Fruit fly (Drosophila melanogaster) whole organism, embryonic: ENCODE results near the gene CkIIalpha-i3.

ENCODE experiments used
- CG10565 ChIP-seq: fragments of 200-800 bp; sonication (Bioruptor generic); optimal IDR thresholded peaks from 3 replicates; lab custom pipeline; 2016; ENCODE audit warnings: missing biosample characterization, mild to moderate bottlenecking, missing genetic modification characterization
- CG13894 ChIP-seq: fragments of 200-800 bp; sonication (Bioruptor generic); optimal IDR thresholded peaks from 3 replicates; lab custom pipeline; 2018; ENCODE audit warnings: missing biosample characterization, mild to moderate bottlenecking, missing genetic modification characterization, moderate library complexity
- CG14667 ChIP-seq: fragments of 200-800 bp; sonication (Bioruptor generic); IDR thresholded peaks from 2 replicates; pipeline ENCODE4 v1.3.6; 2022; ENCODE audit warnings: missing biosample characterization, missing genetic modification characterization
- CG1529 ChIP-seq: fragments of 200-800 bp; sonication (Bioruptor generic); optimal IDR thresholded peaks from 3 replicates; lab custom pipeline; 2018; ENCODE audit warnings: missing biosample characterization, missing genetic modification characterization
- CG15696 ChIP-seq: fragments of 200-800 bp; sonication (Bioruptor generic); optimal IDR thresholded peaks from 2 replicates; lab custom pipeline; 2019; ENCODE audit warnings: missing biosample characterization, mild to moderate bottlenecking, missing genetic modification characterization, moderate library complexity
- CG17385 ChIP-seq: fragments of 200-800 bp; sonication (Bioruptor generic); optimal IDR thresholded peaks from 3 replicates; lab custom pipeline; 2018; ENCODE audit warnings: missing biosample characterization, mild to moderate bottlenecking, missing genetic modification characterization
- CG1792 ChIP-seq: fragments of 200-800 bp; sonication (Bioruptor generic); optimal IDR thresholded peaks from 2 replicates; lab custom pipeline; 2016; ENCODE audit warnings: missing biosample characterization, missing genetic modification characterization
- CG2889 ChIP-seq: fragments of 200-800 bp; sonication (Bioruptor generic); IDR thresholded peaks from 3 replicates; pipeline ENCODE4 v1.3.6; 2022; ENCODE audit warnings: missing biosample characterization, missing genetic modification characterization
- CG3163 ChIP-seq: fragments of 200-800 bp; sonication (Bioruptor generic); optimal IDR thresholded peaks from 3 replicates; lab custom pipeline; 2016; ENCODE audit warnings: missing biosample characterization, missing genetic modification characterization
- CG3281 ChIP-seq: fragments of 200-800 bp; sonication (Bioruptor generic); optimal IDR thresholded peaks from 3 replicates; lab custom pipeline; 2017; ENCODE audit warnings: missing biosample characterization, mild to moderate bottlenecking, missing genetic modification characterization
- CG3726 ChIP-seq: fragments of 200-800 bp; sonication (Bioruptor generic); IDR thresholded peaks from 3 replicates; pipeline ENCODE4, ENCODE4 v1.3.6; 2022; ENCODE audit warnings: missing biosample characterization, missing genetic modification characterization
- CG4424 ChIP-seq: fragments of 200-800 bp; sonication (Bioruptor generic); optimal IDR thresholded peaks from 3 replicates; lab custom pipeline; 2016; ENCODE audit warnings: missing biosample characterization, missing genetic modification characterization
- CG6765 ChIP-seq: fragments of 200-800 bp; sonication (Bioruptor generic); optimal IDR thresholded peaks from 3 replicates; lab custom pipeline; 2017; ENCODE audit warnings: missing biosample characterization, mild to moderate bottlenecking, missing genetic modification characterization
- CG9437 ChIP-seq: fragments of 200-800 bp; sonication (Bioruptor generic); optimal IDR thresholded peaks from 2 replicates; lab custom pipeline; 2018; ENCODE audit warnings: missing biosample characterization, mild to moderate bottlenecking, missing genetic modification characterization
- CG9797 ChIP-seq: fragments of 200-800 bp; sonication (Bioruptor generic); optimal IDR thresholded peaks from 3 replicates; lab custom pipeline; 2018; ENCODE audit warnings: missing biosample characterization, mild to moderate bottlenecking, missing genetic modification characterization
- CkIIα-i1 ChIP-seq: fragments of 200-800 bp; sonication (Bioruptor generic); IDR thresholded peaks from 2 replicates; pipeline ENCODE4 v1.3.6; 2022; ENCODE audit warnings: missing biosample characterization, missing genetic modification characterization
- Dp ChIP-seq: fragments of 200-800 bp; sonication (Bioruptor generic); optimal IDR thresholded peaks from 2 replicates; lab custom pipeline; 2018; ENCODE audit warnings: missing biosample characterization, mild to moderate bottlenecking, missing genetic modification characterization, moderate library complexity
- ERR ChIP-seq: fragments of 200-800 bp; sonication (Bioruptor generic); optimal IDR thresholded peaks from 2 replicates; lab custom pipeline; 2016; ENCODE audit warnings: missing biosample characterization, missing genetic modification characterization
- Ets65A ChIP-seq: fragments of 200-800 bp; sonication (Bioruptor generic); peaks from one replicate; lab custom pipeline; 2016; ENCODE audit warnings: missing biosample characterization, missing genetic modification characterization
- H15 ChIP-seq: fragments of 200-800 bp; sonication (Bioruptor generic); IDR thresholded peaks from 3 replicates; pipeline ENCODE4 v1.3.6; 2022; ENCODE audit warnings: missing biosample characterization, missing genetic modification characterization
- Med ChIP-seq: fragments of 200-800 bp; sonication (Bioruptor generic); peaks from one replicate; lab custom pipeline; 2016; ENCODE audit warnings: missing biosample characterization, missing genetic modification characterization, mild to moderate bottlenecking, inconsistent platforms, moderate library complexity
- NC2β ChIP-seq: fragments of 200-800 bp; sonication (Bioruptor generic); optimal IDR thresholded peaks from 2 replicates; lab custom pipeline; 2016; ENCODE audit warnings: missing biosample characterization, missing genetic modification characterization
- Poxn ChIP-seq: fragments of 200-800 bp; sonication (Bioruptor generic); IDR thresholded peaks from 2 replicates; pipeline ENCODE4 v1.3.6; 2022; ENCODE audit warnings: missing biosample characterization, missing genetic modification characterization
- Rfx ChIP-seq: fragments of 200-800 bp; sonication (Bioruptor generic); IDR thresholded peaks from 2 replicates; pipeline ENCODE4 v1.3.6; 2022; ENCODE audit warnings: missing biosample characterization, missing genetic modification characterization
- Sin3A ChIP-seq: fragments of >200 bp; optimal IDR thresholded peaks from 2 replicates; lab custom pipeline; 2018
- Ssrp ChIP-seq: fragments of 200-800 bp; sonication (Bioruptor generic); optimal IDR thresholded peaks from 2 replicates; lab custom pipeline; 2018; ENCODE audit warnings: missing biosample characterization, mild to moderate bottlenecking, missing genetic modification characterization, moderate library complexity
- Xrp1 ChIP-seq: fragments of 200-800 bp; sonication (Bioruptor generic); IDR thresholded peaks from 2 replicates; pipeline ENCODE4 v1.3.6; 2022; ENCODE audit warnings: missing biosample characterization, missing genetic modification characterization
- btn ChIP-seq: fragments of 200-800 bp; sonication (Bioruptor generic); optimal IDR thresholded peaks from 2 replicates; lab custom pipeline; 2016; ENCODE audit warnings: missing biosample characterization, missing genetic modification characterization
- cg ChIP-seq: fragments of 200-800 bp; sonication (Bioruptor generic); optimal IDR thresholded peaks from 3 replicates; lab custom pipeline; 2019; ENCODE audit warnings: missing biosample characterization, mild to moderate bottlenecking, missing genetic modification characterization, moderate library complexity
- corto ChIP-seq: fragments of 200-800 bp; sonication (Bioruptor generic); optimal IDR thresholded peaks from 2 replicates; lab custom pipeline; 2016; ENCODE audit warnings: missing biosample characterization, mild to moderate bottlenecking, missing genetic modification characterization, moderate library complexity
- danr ChIP-seq: fragments of 200-800 bp; sonication (Bioruptor generic); IDR thresholded peaks from 2 replicates; pipeline ENCODE4 v1.3.6; 2022; ENCODE audit warnings: missing biosample characterization, missing genetic modification characterization
- grau ChIP-seq: fragments of 200-800 bp; optimal IDR thresholded peaks from 3 replicates; lab custom pipeline; 2019; ENCODE audit warnings: missing biosample characterization, mild to moderate bottlenecking, missing genetic modification characterization, moderate library complexity
- gsb-n ChIP-seq: fragments of 200-800 bp; sonication (Bioruptor generic); optimal IDR thresholded peaks from 3 replicates; lab custom pipeline; 2018; ENCODE audit warnings: missing biosample characterization, mild to moderate bottlenecking, missing genetic modification characterization
- kay ChIP-seq: fragments of 200-800 bp; sonication (Bioruptor generic); optimal IDR thresholded peaks from 2 replicates; lab custom pipeline; 2016; ENCODE audit warnings: missing biosample characterization, missing genetic modification characterization
- kni ChIP-seq: fragments of 200-800 bp; sonication (Bioruptor generic); optimal IDR thresholded peaks from 3 replicates; lab custom pipeline; 2017; ENCODE audit warnings: mild to moderate bottlenecking, missing biosample characterization, missing genetic modification reagents, missing genetic modification characterization
- knrl ChIP-seq: fragments of 200-800 bp; sonication (Bioruptor generic); IDR thresholded peaks from 3 replicates; pipeline ENCODE4 v1.3.6; 2022; ENCODE audit warnings: missing biosample characterization, missing genetic modification characterization; ENCODE audit not compliant: partially characterized antibody
- lbe ChIP-seq: fragments of 200-800 bp; sonication (Bioruptor generic); optimal IDR thresholded peaks from 2 replicates; lab custom pipeline; 2016; ENCODE audit warnings: missing biosample characterization, mild to moderate bottlenecking, missing genetic modification characterization
- nom ChIP-seq: fragments of 200-800 bp; sonication (Bioruptor generic); optimal IDR thresholded peaks from 2 replicates; lab custom pipeline; 2017; ENCODE audit warnings: missing biosample characterization, missing genetic modification characterization, mild to moderate bottlenecking, moderate library complexity, missing genetic modification reagents
- pb ChIP-seq: fragments of 200-800 bp; sonication (Bioruptor generic); optimal IDR thresholded peaks from 3 replicates; lab custom pipeline; 2016; ENCODE audit warnings: missing biosample characterization, missing genetic modification characterization
- pita ChIP-seq: fragments of 200-800 bp; sonication (Bioruptor generic); optimal IDR thresholded peaks from 2 replicates; lab custom pipeline; 2017; ENCODE audit warnings: missing biosample characterization, mild to moderate bottlenecking, missing genetic modification characterization
- prd ChIP-seq, 3 experiments: fragments of >200 bp in 2 of 3; fragments of 200-800 bp in 1 of 3; sonication (Bioruptor generic) in 1 of 3; optimal IDR thresholded peaks in 2 of 3; IDR thresholded peaks in 1 of 3; 2 replicates in 2 of 3; 3 replicates in 1 of 3; pipeline versions ENCODE4 v1.3.6 to Lab custom; 2017 to 2022; ENCODE audit warnings: missing biosample characterization in 1 of 3, missing genetic modification characterization in 1 of 3
- row ChIP-seq: fragments of 200-800 bp; sonication (Bioruptor generic); IDR thresholded peaks from 3 replicates; pipeline ENCODE4 v1.3.6; 2022; ENCODE audit warnings: missing biosample characterization, missing genetic modification characterization
- sens ChIP-seq: fragments of 200-800 bp; sonication (Bioruptor generic); peaks from one replicate; lab custom pipeline; 2016; ENCODE audit warnings: missing biosample characterization, missing genetic modification characterization
- slbo ChIP-seq: fragments of 200-800 bp; sonication (Bioruptor generic); IDR thresholded peaks from 2 replicates; pipeline ENCODE4 v1.3.6; 2022; ENCODE audit warnings: missing biosample characterization, missing genetic modification characterization
- slou ChIP-seq: fragments of 200-800 bp; sonication (Bioruptor generic); optimal IDR thresholded peaks from 3 replicates; lab custom pipeline; 2016; ENCODE audit warnings: missing biosample characterization, missing genetic modification characterization
- so ChIP-seq: fragments of 200-800 bp; sonication (Bioruptor generic); IDR thresholded peaks from 3 replicates; pipeline ENCODE4 v1.3.6; 2022; ENCODE audit warnings: missing biosample characterization, missing genetic modification characterization
- stc ChIP-seq: fragments of 200-800 bp; sonication (Bioruptor generic); IDR thresholded peaks from 2 replicates; pipeline ENCODE4 v1.3.6; 2022; ENCODE audit warnings: missing biosample characterization, missing genetic modification characterization
- tx ChIP-seq: fragments of 200-800 bp; sonication (Bioruptor generic); optimal IDR thresholded peaks from 2 replicates; lab custom pipeline; 2016; ENCODE audit warnings: missing biosample characterization, missing genetic modification characterization
- zf30C ChIP-seq: fragments of 200-800 bp; sonication (Bioruptor generic); optimal IDR thresholded peaks from 3 replicates; lab custom pipeline; 2018; ENCODE audit warnings: missing biosample characterization, mild to moderate bottlenecking, missing genetic modification characterization

The CkIIalpha-i3 gene

DNA sequence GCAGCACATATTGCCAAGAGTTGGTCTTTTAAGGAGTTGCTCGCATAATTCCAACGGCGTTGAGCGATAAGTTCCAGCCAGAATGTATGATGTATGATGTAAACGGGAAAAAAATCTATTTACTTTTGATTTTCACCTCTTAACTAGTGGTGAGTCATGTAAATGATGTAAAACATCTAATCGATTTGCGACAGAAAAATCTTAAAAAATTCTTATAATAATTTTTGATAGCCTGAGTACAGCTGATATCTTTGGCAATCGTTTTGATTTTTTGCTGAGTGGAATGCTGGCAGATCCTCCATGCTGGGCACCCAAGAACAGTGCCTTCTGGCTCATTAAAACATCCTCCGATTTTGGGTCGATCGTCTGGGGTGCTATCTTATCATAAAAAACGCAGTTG is 43.9 kb downstream of the CkIIalpha-i3 start:
- no peak for TF ChIP-seq CG3163 (GFP tag; lab: Kevin White, UChicago)
- TF ChIP-seq CG9797 (GFP tag; lab: Kevin White, UChicago): no peak
- no peak for TF ChIP-seq CG2889 (GFP tag; lab: Robert Waterston, UW)
- no peak for TF ChIP-seq CG17385 (GFP tag; lab: Kevin White, UChicago)
- TF ChIP-seq knrl (GFP tag; lab: Robert Waterston, UW): no peak
- TF ChIP-seq cg (GFP tag; lab: Kevin White, UChicago): no peak
- no peak for TF ChIP-seq kni

dm6 chr3L:663880-664279 is 46.5 kb downstream of the CkIIalpha-i3 start:
- TF ChIP-seq CG13894: no peak
- TF ChIP-seq slou: no peak
- peak; percentile 29; the same call in 1 of the 2 replicates for TF ChIP-seq Xrp1 (GFP tag; lab: Robert Waterston, UW)
- no peak for TF ChIP-seq ERR (GFP tag; lab: Kevin White, UChicago)
- TF ChIP-seq H15 (GFP tag; lab: Robert Waterston, UW): 0 out of 3 replicates have a peak, but pooled peaks have one; percentile 24
- peak; percentile 47 for TF ChIP-seq corto (GFP tag; lab: Kevin White, UChicago)
- peak; percentile 1 for TF ChIP-seq nom (GFP tag; lab: Kevin White, UChicago)
- TF ChIP-seq sens (GFP tag; lab: Kevin White, UChicago): peak; percentile 25
- TF ChIP-seq so (GFP tag; lab: Robert Waterston, UW): no peak
- 0 out of 2 replicates have a peak, but pooled peaks have one; percentile 5 for TF ChIP-seq slbo (GFP tag; lab: Robert Waterston, UW)
- 0 out of 3 replicates have a peak, but pooled peaks have one; percentile 28 for TF ChIP-seq CG3726 (GFP tag; lab: Robert Waterston, UW)
- TF ChIP-seq CG14667 (GFP tag; lab: Robert Waterston, UW): peak; percentile 22; the same call in 1 of the 2 replicates
- peak; percentile 30 for TF ChIP-seq grau
- TF ChIP-seq Rfx (GFP tag; lab: Robert Waterston, UW): no peak
- no peak for TF ChIP-seq CkIIα-i1 (GFP tag; lab: Robert Waterston, UW)
- TF ChIP-seq CG9437: no peak
- no peak for TF ChIP-seq Ssrp (tag; lab: Kevin White, UChicago)
- no peak for TF ChIP-seq prd (optimal IDR thresholded peaks at IDR 0.05; lab: Kevin White, UChicago)
- peak; percentile 51; the same call in 1 of the 3 replicates for TF ChIP-seq prd (GFP tag; IDR thresholded peaks at IDR 0.05; lab: Robert Waterston, UW)
- TF ChIP-seq lbe (GFP tag; lab: Kevin White, UChicago): peak; percentile 81
- no peak for TF ChIP-seq danr
- TF ChIP-seq CG4424 (GFP tag; lab: Kevin White, UChicago): no peak
- peak; percentile 22; the same call in 1 of the 3 replicates for TF ChIP-seq row (GFP tag; lab: Robert Waterston, UW)
- TF ChIP-seq gsb-n (tag; lab: Kevin White, UChicago): no peak
- peak; percentile 50 for TF ChIP-seq Ets65A (GFP tag; lab: Kevin White, UChicago)
- no peak for TF ChIP-seq pita (GFP tag; lab: Kevin White, UChicago)

dm6 chr3L:660314-661075 is 49.9 kb downstream of the CkIIalpha-i3 start:
- TF ChIP-seq stc (no peak), CG1792 (GFP tag; lab: Kevin White, UChicago) (no peak), Ets65A (GFP tag; lab: Kevin White, UChicago) (peak; percentile 46), NC2β (GFP tag; lab: Kevin White, UChicago) (no peak), CG3281 (GFP tag; lab: Kevin White, UChicago) (no peak), CG6765 (GFP tag; lab: Kevin White, UChicago) (no peak), kay (GFP tag; lab: Kevin White, UChicago) (no peak), CG10565 (no peak), btn (GFP tag; lab: Kevin White, UChicago) (no peak), Med (GFP tag; lab: Kevin White, UChicago) (peak; percentile 14), pb (GFP tag; lab: Kevin White, UChicago) (no peak), Sin3A (lab: Kevin White, UChicago) (no peak), nom (GFP tag; lab: Kevin White, UChicago) (peak; percentile 1), CG1529 (GFP tag; lab: Kevin White, UChicago) (no peak), CG15696 (no peak), Dp (no peak), zf30C (GFP tag; lab: Kevin White, UChicago) (no peak), Poxn (GFP tag; lab: Robert Waterston, UW) (no peak), tx (GFP tag; lab: Kevin White, UChicago) (no peak)
